ENCODE assay signal across 5 fruit fly cellular contexts in the genomic region with DNA sequence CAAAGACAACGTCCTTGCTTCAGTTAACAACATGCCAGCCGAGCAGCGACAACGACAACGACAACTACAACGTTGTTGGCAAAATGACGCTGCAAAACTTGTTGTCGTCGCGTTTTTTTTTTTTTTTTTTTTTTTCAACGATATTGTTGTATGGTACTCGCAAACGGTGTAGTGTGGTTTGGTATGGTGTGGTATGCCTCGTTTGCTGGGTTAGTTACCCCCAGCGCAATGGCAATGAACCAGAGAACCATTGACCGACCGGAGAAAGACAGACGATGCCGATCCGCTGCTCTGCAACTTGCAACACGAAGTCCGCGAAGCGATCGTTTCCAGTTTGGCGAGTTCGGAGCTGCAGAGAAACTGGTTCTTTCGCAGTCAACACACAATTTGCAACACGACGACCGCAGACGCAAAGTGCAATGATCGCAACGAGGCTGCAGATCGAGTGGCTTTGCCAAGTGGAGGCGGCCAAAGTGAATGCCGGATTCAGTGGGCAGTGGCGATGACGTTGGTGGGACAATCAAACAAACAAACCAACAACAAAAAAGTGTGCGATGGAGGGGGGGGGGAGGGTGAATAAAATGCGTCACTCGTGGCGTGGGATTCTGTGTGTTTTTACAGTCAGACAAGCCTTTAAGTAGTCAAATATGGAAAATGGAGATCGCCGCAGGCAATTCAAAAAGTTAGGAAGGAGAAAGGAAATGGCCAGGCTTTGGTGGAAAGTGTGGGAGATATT.
TF ChIP-seq lines count a peak whose summit lies in the region.

No protein-coding gene starts in this region.

- no peak for TF ChIP-seq CTCF in whole organism, embryonic (GFP tag; optimal IDR thresholded peaks at IDR 0.05; lab: Kevin White, UChicago)

TF ChIP-seq in whole organism, 6 proteins besides CTCF, POLR2A, EP300 and RAD21:
- TF ChIP-seq EcR (GFP tag; optimal IDR thresholded peaks at IDR 0.05; lab: Kevin White, UChicago) (peak; percentile 64 to 96), psq (optimal IDR thresholded peaks at IDR 0.05; lab: Kevin White, UChicago) (no peak), Dll (optimal IDR thresholded peaks at IDR 0.05; lab: Kevin White, UChicago) (no peak), CG8478 (optimal IDR thresholded peaks at IDR 0.05; lab: Kevin White, UChicago) (no peak), pan (optimal IDR thresholded peaks at IDR 0.05; lab: Kevin White, UChicago) (no peak), usp (GFP tag; optimal IDR thresholded peaks at IDR 0.05; lab: Kevin White, UChicago) (no peak)

TF ChIP-seq in whole organism, embryonic, 481 proteins besides CTCF, POLR2A, EP300 and RAD21 (continues in another document):
- TF ChIP-seq CG18764 (GFP tag; optimal IDR thresholded peaks at IDR 0.05; lab: Kevin White, UChicago) = no peak
- no peak for TF ChIP-seq CG30020 (tag; optimal IDR thresholded peaks at IDR 0.05; lab: Kevin White, UChicago)
- TF ChIP-seq CG4617 (GFP tag; optimal IDR thresholded peaks at IDR 0.05; lab: Kevin White, UChicago; ENCODE audit: borderline replicate concordance) = no peak
- no peak for TF ChIP-seq hb (GFP tag; IDR thresholded peaks at IDR 0.05; lab: Robert Waterston, UW; ENCODE audit: partially characterized antibody)
- no peak for TF ChIP-seq CG16863 (GFP tag; optimal IDR thresholded peaks at IDR 0.05; lab: Kevin White, UChicago)
- peak; percentile 85 for TF ChIP-seq sr (GFP tag; IDR thresholded peaks at IDR 0.05; lab: Robert Waterston, UW)
- TF ChIP-seq Taf1 (GFP tag; IDR thresholded peaks at IDR 0.05; lab: Robert Waterston, UW) = no peak
- no peak for TF ChIP-seq tgo (GFP tag; IDR thresholded peaks at IDR 0.05; lab: Robert Waterston, UW)
- peak in 1 of 2 experiments; percentile 6 for TF ChIP-seq tll (GFP tag; optimal IDR thresholded peaks at IDR 0.05; lab: Kevin White, UChicago)
- TF ChIP-seq CG15479 (GFP tag; optimal IDR thresholded peaks at IDR 0.05; lab: Kevin White, UChicago) = peak; percentile 8
- no peak for TF ChIP-seq Hr39 (optimal IDR thresholded peaks at IDR 0.05; lab: Kevin White, UChicago)
- no peak for TF ChIP-seq grau (tag; optimal IDR thresholded peaks at IDR 0.05; lab: Kevin White, UChicago)
- TF ChIP-seq CG10543 (GFP tag; optimal IDR thresholded peaks at IDR 0.05; lab: Kevin White, UChicago) = no peak
- peak; percentile 31; the same call in 1 of the 2 replicates for TF ChIP-seq Drgx (GFP tag; IDR thresholded peaks at IDR 0.05; lab: Robert Waterston, UW)
- TF ChIP-seq Deaf1 (tag; optimal IDR thresholded peaks at IDR 0.05; lab: Kevin White, UChicago) = peak; percentile 51
- TF ChIP-seq Hr51 (GFP tag; optimal IDR thresholded peaks at IDR 0.05; lab: Kevin White, UChicago) = no peak
- TF ChIP-seq Med (GFP tag; lab: Kevin White, UChicago) = no peak
- no peak for TF ChIP-seq Dfd (GFP tag; optimal IDR thresholded peaks at IDR 0.05; lab: Kevin White, UChicago)
- TF ChIP-seq crol (GFP tag; IDR thresholded peaks at IDR 0.05; lab: Robert Waterston, UW) = peak; percentile 57

TF ChIP-seq in whole organism, prepupa, 60 proteins besides CTCF, POLR2A, EP300 and RAD21 (continues in another document):
- TF ChIP-seq CG7368 (GFP tag; optimal IDR thresholded peaks at IDR 0.05; lab: Kevin White, UChicago) (no peak), Hr4 (GFP tag; optimal IDR thresholded peaks at IDR 0.05; lab: Kevin White, UChicago) (no peak), CG8119 (GFP tag; IDR thresholded peaks at IDR 0.05; lab: Robert Waterston, UW) (peak; percentile 78), Eip75B (GFP tag; optimal IDR thresholded peaks at IDR 0.05; lab: Kevin White, UChicago) (peak; percentile 75), achi (GFP tag; optimal IDR thresholded peaks at IDR 0.05; lab: Kevin White, UChicago) (peak; percentile 17), Hr38 (GFP tag; optimal IDR thresholded peaks at IDR 0.05; lab: Kevin White, UChicago) (no peak), CG3919 (GFP tag; optimal IDR thresholded peaks at IDR 0.05; lab: Kevin White, UChicago) (peak; percentile 3), CG31627 (GFP tag; optimal IDR thresholded peaks at IDR 0.05; lab: Kevin White, UChicago) (no peak), Ets21C (GFP tag; optimal IDR thresholded peaks at IDR 0.05; lab: Kevin White, UChicago) (no peak), Sox102F (GFP tag; optimal IDR thresholded peaks at IDR 0.05; lab: Kevin White, UChicago) (peak; percentile 23), eg (GFP tag; IDR thresholded peaks at IDR 0.05; lab: Robert Waterston, UW) (peak; percentile 36; the same call in 1 of the 3 replicates), CG10669 (GFP tag; optimal IDR thresholded peaks at IDR 0.05; lab: Kevin White, UChicago) (no peak), CG8319 (GFP tag; optimal IDR thresholded peaks at IDR 0.05; lab: Kevin White, UChicago) (no peak), esn (GFP tag; optimal IDR thresholded peaks at IDR 0.05; lab: Kevin White, UChicago) (no peak), dsx (GFP tag; optimal IDR thresholded peaks at IDR 0.05; lab: Kevin White, UChicago; ENCODE audit: poor library complexity, severe bottlenecking) (peak; percentile 65), CG32006 (GFP tag; optimal IDR thresholded peaks at IDR 0.05; lab: Kevin White, UChicago) (peak; percentile 19), net (GFP tag; optimal IDR thresholded peaks at IDR 0.05; lab: Kevin White, UChicago) (peak; percentile 14), cyc (GFP tag; optimal IDR thresholded peaks at IDR 0.05; lab: Kevin White, UChicago) (no peak), CG34406 (GFP tag; optimal IDR thresholded peaks at IDR 0.05; lab: Kevin White, UChicago) (no peak), fd59A (GFP tag; optimal IDR thresholded peaks at IDR 0.05; lab: Kevin White, UChicago) (no peak)

TF ChIP-seq in whole organism, pupa, 21 proteins besides CTCF, POLR2A, EP300 and RAD21:
- peak; percentile 25 for TF ChIP-seq gl (tag; optimal IDR thresholded peaks at IDR 0.05; lab: Kevin White, UChicago)
- TF ChIP-seq CG14655 (GFP tag; optimal IDR thresholded peaks at IDR 0.05; lab: Kevin White, UChicago) = no peak
- TF ChIP-seq CG15710 (tag; optimal IDR thresholded peaks at IDR 0.05; lab: Kevin White, UChicago) = no peak
- peak; percentile 58; the same call in 1 of the 2 replicates for TF ChIP-seq CG12605 (GFP tag; IDR thresholded peaks at IDR 0.05; lab: Robert Waterston, UW)
- TF ChIP-seq Snoo (tag; optimal IDR thresholded peaks at IDR 0.05; lab: Kevin White, UChicago) = peak; percentile 53
- TF ChIP-seq CG8301 (tag; optimal IDR thresholded peaks at IDR 0.05; lab: Kevin White, UChicago) = no peak
- no peak for TF ChIP-seq CG9948 (tag; optimal IDR thresholded peaks at IDR 0.05; lab: Kevin White, UChicago)
- TF ChIP-seq Pif1B (GFP tag; optimal IDR thresholded peaks at IDR 0.05; lab: Kevin White, UChicago) = peak; percentile 25
- TF ChIP-seq EcR (GFP tag; optimal IDR thresholded peaks at IDR 0.05; lab: Kevin White, UChicago) = peak; percentile 100
- TF ChIP-seq CG10348 (GFP tag; IDR thresholded peaks at IDR 0.05; lab: Robert Waterston, UW) = no peak
- peak; percentile 28; the same call in 1 of the 2 replicates for TF ChIP-seq Ets98B (GFP tag; IDR thresholded peaks at IDR 0.05; lab: Robert Waterston, UW)
- TF ChIP-seq CG4496 (GFP tag; IDR thresholded peaks at IDR 0.05; lab: Robert Waterston, UW) = no peak
- TF ChIP-seq fd96Ca (GFP tag; IDR thresholded peaks at IDR 0.05; lab: Robert Waterston, UW) = peak; percentile 49; the same call in 1 of the 3 replicates
- TF ChIP-seq CG34367 (tag; optimal IDR thresholded peaks at IDR 0.05; lab: Kevin White, UChicago) = peak; percentile 44
- TF ChIP-seq CG17806 (tag; optimal IDR thresholded peaks at IDR 0.05; lab: Kevin White, UChicago) = no peak
- TF ChIP-seq CG8159 (tag; optimal IDR thresholded peaks at IDR 0.05; lab: Kevin White, UChicago) = no peak
- TF ChIP-seq CG32121 (GFP tag; IDR thresholded peaks at IDR 0.05; lab: Robert Waterston, UW) = no peak
- no peak for TF ChIP-seq D1 (tag; optimal IDR thresholded peaks at IDR 0.05; lab: Kevin White, UChicago)
- TF ChIP-seq Pif1A (GFP tag; optimal IDR thresholded peaks at IDR 0.05; lab: Kevin White, UChicago) = no peak
- TF ChIP-seq CG13204 (GFP tag; optimal IDR thresholded peaks at IDR 0.05; lab: Kevin White, UChicago) = peak; percentile 44
- no peak for TF ChIP-seq rn (GFP tag; IDR thresholded peaks at IDR 0.05; lab: Robert Waterston, UW)
TF ChIP-seq in whole organism, pupa: peak in this region for 9.

TF ChIP-seq in whole organism, wandering third instar larva, 38 proteins besides CTCF, POLR2A, EP300 and RAD21 (continues in another document):
- TF ChIP-seq rgr (GFP tag; optimal IDR thresholded peaks at IDR 0.05; lab: Kevin White, UChicago) (no peak), Hr83 (GFP tag; optimal IDR thresholded peaks at IDR 0.05; lab: Kevin White, UChicago; ENCODE audit: poor library complexity, severe bottlenecking) (no peak), sv (GFP tag; optimal IDR thresholded peaks at IDR 0.05; lab: Kevin White, UChicago) (no peak), h (GFP tag; optimal IDR thresholded peaks at IDR 0.05; lab: Kevin White, UChicago) (peak; percentile 17), woc (GFP tag; optimal IDR thresholded peaks at IDR 0.05; lab: Kevin White, UChicago) (no peak), pan (optimal IDR thresholded peaks at IDR 0.05; lab: Kevin White, UChicago) (no peak), OdsH (GFP tag; optimal IDR thresholded peaks at IDR 0.05; lab: Kevin White, UChicago) (no peak), brk (GFP tag; optimal IDR thresholded peaks at IDR 0.05; lab: Kevin White, UChicago) (peak; percentile 28), fru (GFP tag; optimal IDR thresholded peaks at IDR 0.05; lab: Kevin White, UChicago) (peak; percentile 60), Sp1 (GFP tag; optimal IDR thresholded peaks at IDR 0.05; lab: Kevin White, UChicago) (peak; percentile 14), foxo (GFP tag; optimal IDR thresholded peaks at IDR 0.05; lab: Kevin White, UChicago) (peak in 1 of 2 experiments; percentile 74), psq (GFP tag; optimal IDR thresholded peaks at IDR 0.05; lab: Kevin White, UChicago) (peak; percentile 54), jim (GFP tag; optimal IDR thresholded peaks at IDR 0.05; lab: Kevin White, UChicago) (peak; percentile 4), CrebA (GFP tag; optimal IDR thresholded peaks at IDR 0.05; lab: Kevin White, UChicago; ENCODE audit: borderline replicate concordance) (peak; percentile 66), Dif (GFP tag; optimal IDR thresholded peaks at IDR 0.05; lab: Kevin White, UChicago; ENCODE audit: partially characterized antibody) (peak; percentile 67), GATAd (GFP tag; optimal IDR thresholded peaks at IDR 0.05; lab: Kevin White, UChicago) (no peak), lola (GFP tag; optimal IDR thresholded peaks at IDR 0.05; lab: Kevin White, UChicago) (no peak), ey (GFP tag; optimal IDR thresholded peaks at IDR 0.05; lab: Kevin White, UChicago) (no peak), tai (GFP tag; optimal IDR thresholded peaks at IDR 0.05; lab: Kevin White, UChicago) (peak; percentile 60), N (GFP tag; optimal IDR thresholded peaks at IDR 0.05; lab: Kevin White, UChicago) (no peak), Rel (GFP tag; optimal IDR thresholded peaks at IDR 0.05; lab: Kevin White, UChicago) (peak; percentile 87), Rel (tag; optimal IDR thresholded peaks at IDR 0.05; lab: Kevin White, UChicago) (peak; percentile 41), Vsx2 (GFP tag; optimal IDR thresholded peaks at IDR 0.05; lab: Kevin White, UChicago; ENCODE audit: partially characterized antibody) (peak; percentile 87), Dfd (GFP tag; optimal IDR thresholded peaks at IDR 0.05; lab: Kevin White, UChicago) (no peak)
